Worm (Caenorhabditis elegans) whole organism, midembryonic: Measurements from ENCODE around the gene K08D10.14.

ENCODE experiments used
- T22C8.4 ChIP-seq: fragments of 200-800 bp; sonication (Bioruptor generic); IDR thresholded peaks from 2 replicates; pipeline ENCODE4 v1.3.6; 2022; ENCODE audit warnings: missing genetic modification characterization, missing compliant biosample characterization
- cog-1 ChIP-seq: sonication (generic microtip); optimal IDR thresholded peaks from 2 replicates; lab custom pipeline; 2016; ENCODE audit warnings: missing genetic modification characterization, missing compliant biosample characterization
- flt-1 ChIP-seq: fragments of 200-800 bp; sonication (Bioruptor generic); IDR thresholded peaks from 2 replicates; pipeline ENCODE4 v1.3.6; 2022; ENCODE audit warnings: missing genetic modification characterization, missing compliant biosample characterization
- klf-2 ChIP-seq: fragments of 200-800 bp; sonication (Bioruptor generic); conservative IDR thresholded peaks from 2 replicates; pipeline ENCODE4 v1.3.6; 2022; ENCODE audit warnings: missing genetic modification reagents, missing genetic modification characterization, missing compliant biosample characterization
- tab-1 ChIP-seq: fragments of 200-800 bp; sonication (Bioruptor generic); IDR thresholded peaks from 2 replicates; pipeline ENCODE4 v1.3.6; 2022; ENCODE audit warnings: missing genetic modification characterization, missing compliant biosample characterization
- ztf-29 ChIP-seq: fragments of 200-800 bp; sonication (Bioruptor generic); IDR thresholded peaks from 2 replicates; pipeline ENCODE4 v1.3.6; 2022; ENCODE audit warnings: missing genetic modification reagents, missing genetic modification characterization, missing compliant biosample characterization

DNA sequence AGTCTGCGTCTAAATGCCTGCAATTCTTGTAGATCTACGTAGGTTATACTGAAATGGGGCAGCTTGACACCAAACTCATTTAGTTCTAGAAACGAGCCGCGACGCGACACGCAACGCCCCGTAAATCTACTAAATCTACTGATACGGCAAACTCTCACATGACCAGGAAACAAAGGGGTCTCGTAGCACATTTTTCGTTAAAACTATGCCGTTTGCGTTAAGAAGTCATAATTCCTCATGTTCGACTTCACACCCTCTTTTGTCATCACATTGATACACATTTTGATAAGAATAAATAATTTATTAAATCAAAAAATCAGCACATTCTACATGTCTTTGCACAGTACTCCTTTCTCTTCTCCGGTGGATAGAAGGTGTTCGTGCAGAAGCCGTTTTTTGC is 33.7 kb upstream of the K08D10.14 start:
- TF ChIP-seq tab-1: no peak
- TF ChIP-seq flt-1 (GFP tag; lab: Robert Waterston, UW): no peak
- no peak for TF ChIP-seq cog-1
- no peak for TF ChIP-seq ztf-29 (GFP tag; lab: Robert Waterston, UW)
- no peak for TF ChIP-seq T22C8.4 (GFP tag; lab: Robert Waterston, UW)
- no peak for TF ChIP-seq klf-2 (GFP tag; lab: Robert Waterston, UW)
